Worm (Caenorhabditis elegans): ENCODE measurements around the gene Y37E11AL.1.

- no peak for TF ChIP-seq fkh-6 (tag; optimal IDR thresholded peaks at IDR 0.05)
- no peak for TF ChIP-seq pat-9 (tag; optimal IDR thresholded peaks at IDR 0.05)
- TF ChIP-seq tbx-2 (tag; optimal IDR thresholded peaks at IDR 0.05) = no peak
- no peak for TF ChIP-seq C08G9.2 (tag; optimal IDR thresholded peaks at IDR 0.05)
Measured at ce11 chrIV:3688050-3688449, 21.2 kb upstream of the Y37E11AL.1 start.
